Fruit fly (Drosophila melanogaster): ENCODE results near the gene CG7255.

DNA sequence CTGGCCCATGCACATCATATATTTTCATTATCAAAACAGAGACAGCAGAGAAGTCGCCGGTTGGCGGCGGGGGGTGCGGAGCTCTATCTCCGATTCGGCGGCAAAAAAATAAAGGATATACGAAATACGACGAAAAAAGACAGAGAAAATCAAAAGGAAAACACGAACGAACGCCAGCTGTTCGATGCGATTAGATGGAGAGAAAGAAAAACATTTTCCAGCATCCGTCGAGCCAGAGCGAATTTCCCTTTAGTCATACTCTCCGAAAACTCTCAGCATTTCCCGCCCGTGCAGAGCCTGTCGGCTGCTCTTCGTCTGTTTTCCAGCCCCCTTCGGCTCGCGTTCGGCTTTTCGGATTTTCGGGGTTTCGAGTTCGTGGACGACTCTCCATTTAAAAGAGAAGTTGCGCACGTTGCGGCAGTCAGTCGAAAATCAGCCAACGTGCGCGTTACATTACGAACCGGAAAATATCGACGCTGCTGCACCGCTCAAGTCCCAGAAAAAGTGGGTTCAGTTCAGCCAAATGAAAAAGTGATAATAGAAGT, 32.3 kb downstream of the CG7255 start, which contains the start of gene Toll-6:
- TF ChIP-seq pad (GFP tag; optimal IDR thresholded peaks at IDR 0.05) (no peak), tj (GFP tag; optimal IDR thresholded peaks at IDR 0.05) (no peak), CG33017 (tag; optimal IDR thresholded peaks at IDR 0.05) (no peak), Crg-1 (GFP tag; optimal IDR thresholded peaks at IDR 0.05) (no peak), bab1 (GFP tag; optimal IDR thresholded peaks at IDR 0.05) (no peak), Mnt (GFP tag; optimal IDR thresholded peaks at IDR 0.05) (no peak), cnc (optimal IDR thresholded peaks at IDR 0.05) (no peak)

Data from whole organism, adult.